Fruit fly (Drosophila melanogaster) whole organism, embryonic: ENCODE measurements around the gene RpL8.

ENCODE experiments used
- Adf1 ChIP-seq: fragments of 200-800 bp; sonication (Bioruptor generic); IDR thresholded peaks from 2 replicates; pipeline ENCODE4 v1.3.6; 2022; ENCODE audit warnings: missing biosample characterization, missing genetic modification characterization
- CG11093 ChIP-seq: fragments of 200-800 bp; sonication (Bioruptor generic); IDR thresholded peaks from 3 replicates; pipeline ENCODE4 v1.3.6; 2022; ENCODE audit warnings: missing biosample characterization, missing genetic modification characterization
- CG11504 ChIP-seq: fragments of 200-800 bp; sonication (Bioruptor generic); optimal IDR thresholded peaks from 3 replicates; lab custom pipeline; 2019; ENCODE audit warnings: missing biosample characterization, mild to moderate bottlenecking, missing genetic modification characterization, moderate library complexity
- CG14441 ChIP-seq: fragments of 200-800 bp; sonication (Bioruptor generic); IDR thresholded peaks from 2 replicates; pipeline ENCODE4 v1.3.6; 2022; ENCODE audit warnings: missing biosample characterization, missing genetic modification characterization
- CG14667 ChIP-seq: fragments of 200-800 bp; sonication (Bioruptor generic); IDR thresholded peaks from 2 replicates; pipeline ENCODE4 v1.3.6; 2022; ENCODE audit warnings: missing biosample characterization, missing genetic modification characterization
- CG1647 ChIP-seq: fragments of 200-800 bp; sonication (Bioruptor generic); optimal IDR thresholded peaks from 3 replicates; lab custom pipeline; 2016; ENCODE audit warnings: missing biosample characterization, missing genetic modification characterization
- CG17186 ChIP-seq: fragments of 200-800 bp; sonication (Bioruptor generic); optimal IDR thresholded peaks from 3 replicates; lab custom pipeline; 2017; ENCODE audit warnings: missing biosample characterization, missing genetic modification reagents, missing genetic modification characterization
- CG17361 ChIP-seq: fragments of 200-800 bp; sonication (Bioruptor generic); IDR thresholded peaks from 3 replicates; pipeline ENCODE4 v1.3.6; 2022; ENCODE audit warnings: missing biosample characterization, missing genetic modification characterization
- CG1792 ChIP-seq: fragments of 200-800 bp; sonication (Bioruptor generic); optimal IDR thresholded peaks from 2 replicates; lab custom pipeline; 2016; ENCODE audit warnings: missing biosample characterization, missing genetic modification characterization
- CG18011 ChIP-seq: fragments of 200-800 bp; sonication (Bioruptor generic); optimal IDR thresholded peaks from 2 replicates; lab custom pipeline; 2017; ENCODE audit warnings: missing biosample characterization, missing genetic modification characterization, mild to moderate bottlenecking, moderate library complexity, missing genotype
- CG18764 ChIP-seq: fragments of 200-800 bp; sonication (Bioruptor generic); optimal IDR thresholded peaks from 3 replicates; lab custom pipeline; 2016; ENCODE audit warnings: missing biosample characterization, missing genetic modification characterization
- CG2120 ChIP-seq: fragments of 200-800 bp; sonication (Bioruptor generic); optimal IDR thresholded peaks from 3 replicates; lab custom pipeline; 2016; ENCODE audit warnings: missing biosample characterization, missing genetic modification characterization
- CG3281 ChIP-seq: fragments of 200-800 bp; sonication (Bioruptor generic); optimal IDR thresholded peaks from 3 replicates; lab custom pipeline; 2017; ENCODE audit warnings: missing biosample characterization, mild to moderate bottlenecking, missing genetic modification characterization
- CG4424 ChIP-seq: fragments of 200-800 bp; sonication (Bioruptor generic); optimal IDR thresholded peaks from 3 replicates; lab custom pipeline; 2016; ENCODE audit warnings: missing biosample characterization, missing genetic modification characterization
- CG7372 ChIP-seq: fragments of 200-800 bp; sonication (Bioruptor generic); IDR thresholded peaks from 2 replicates; pipeline ENCODE4 v1.3.6; 2022; ENCODE audit warnings: missing biosample characterization, missing genetic modification characterization
- CG7987 ChIP-seq: fragments of 200-800 bp; sonication (Bioruptor generic); optimal IDR thresholded peaks from 2 replicates; lab custom pipeline; 2018; ENCODE audit warnings: missing biosample characterization, mild to moderate bottlenecking, missing genetic modification characterization, moderate library complexity
- Chrac-16 ChIP-seq: fragments of 200-800 bp; sonication (Bioruptor generic); optimal IDR thresholded peaks from 3 replicates; lab custom pipeline; 2016; ENCODE audit warnings: missing biosample characterization, missing genetic modification characterization
- CoRest ChIP-seq: fragments of 200-800 bp; sonication (Bioruptor generic); optimal IDR thresholded peaks from 3 replicates; lab custom pipeline; 2018; ENCODE audit warnings: missing biosample characterization, mild to moderate bottlenecking, missing genetic modification characterization, moderate library complexity
- Doc3 ChIP-seq: fragments of 200-800 bp; sonication (Bioruptor generic); IDR thresholded peaks from 3 replicates; pipeline ENCODE4 v1.3.6; 2022; ENCODE audit warnings: missing biosample characterization, missing genetic modification characterization; ENCODE audit not compliant: partially characterized antibody
- Dp ChIP-seq: fragments of 200-800 bp; sonication (Bioruptor generic); optimal IDR thresholded peaks from 2 replicates; lab custom pipeline; 2018; ENCODE audit warnings: missing biosample characterization, mild to moderate bottlenecking, missing genetic modification characterization, moderate library complexity
- E2f1 ChIP-seq: fragments of 200-800 bp; sonication (Bioruptor generic); IDR thresholded peaks from 2 replicates; pipeline ENCODE4 v1.3.6; 2022; ENCODE audit warnings: missing biosample characterization, missing genetic modification characterization
- ERR ChIP-seq: fragments of 200-800 bp; sonication (Bioruptor generic); optimal IDR thresholded peaks from 2 replicates; lab custom pipeline; 2016; ENCODE audit warnings: missing biosample characterization, missing genetic modification characterization
- Eip74EF ChIP-seq, 2 experiments: fragments of 200-800 bp in 1 of 2; fragments of >200 bp in 1 of 2; sonication (Bioruptor generic) in 1 of 2; optimal IDR thresholded peaks; 2 replicates each; lab custom pipeline; 2017 to 2019; ENCODE audit warnings: missing biosample characterization in 2 of 2, missing genetic modification characterization in 2 of 2, mild to moderate bottlenecking in 1 of 2, moderate library complexity in 1 of 2
- Ets65A ChIP-seq: fragments of 200-800 bp; sonication (Bioruptor generic); peaks from one replicate; lab custom pipeline; 2016; ENCODE audit warnings: missing biosample characterization, missing genetic modification characterization
- Hr78 ChIP-seq, 2 experiments: fragments of 200-800 bp in 1 of 2; fragments of >200 bp in 1 of 2; sonication (Bioruptor generic) in 1 of 2; optimal IDR thresholded peaks; 2 replicates each; lab custom pipeline; 2017 to 2019; ENCODE audit warnings: missing biosample characterization in 2 of 2, missing genetic modification characterization in 2 of 2, mild to moderate bottlenecking in 1 of 2, moderate library complexity in 1 of 2
- MBD-R2 ChIP-seq: fragments of 200-800 bp; sonication (Bioruptor generic); IDR thresholded peaks from 2 replicates; pipeline ENCODE4 v1.3.6; 2022; ENCODE audit warnings: missing biosample characterization, missing genetic modification characterization
- MTF-1 ChIP-seq: fragments of 200-800 bp; sonication (Bioruptor generic); optimal IDR thresholded peaks from 2 replicates; lab custom pipeline; 2018; ENCODE audit warnings: missing biosample characterization, mild to moderate bottlenecking, missing genetic modification characterization, borderline replicate concordance
- NC2β ChIP-seq: fragments of 200-800 bp; sonication (Bioruptor generic); optimal IDR thresholded peaks from 2 replicates; lab custom pipeline; 2016; ENCODE audit warnings: missing biosample characterization, missing genetic modification characterization
- Nf-YA ChIP-seq: fragments of 200-800 bp; sonication (Bioruptor generic); IDR thresholded peaks from 2 replicates; pipeline ENCODE4 v1.3.6; 2022; ENCODE audit warnings: missing biosample characterization, missing genetic modification characterization
- TFAM ChIP-seq: fragments of 200-800 bp; sonication (Bioruptor generic); optimal IDR thresholded peaks from 2 replicates; lab custom pipeline; 2017; ENCODE audit warnings: missing biosample characterization, missing genetic modification characterization, inconsistent platforms
- abd-A ChIP-seq: fragments of 200-800 bp; sonication (Bioruptor generic); optimal IDR thresholded peaks from 3 replicates; lab custom pipeline; 2019; ENCODE audit warnings: missing biosample characterization, mild to moderate bottlenecking, missing genetic modification characterization, moderate library complexity
- az2 ChIP-seq: fragments of 200-800 bp; sonication (Bioruptor generic); optimal IDR thresholded peaks from 3 replicates; lab custom pipeline; 2016; ENCODE audit warnings: missing biosample characterization, missing genetic modification characterization
- bab2 ChIP-seq: fragments of 200-800 bp; sonication (Bioruptor generic); optimal IDR thresholded peaks from 2 replicates; lab custom pipeline; 2016; ENCODE audit warnings: missing biosample characterization, missing genetic modification characterization
- bcd ChIP-seq: fragments of 200-800 bp; sonication (Bioruptor generic); optimal IDR thresholded peaks from 2 replicates; lab custom pipeline; 2017; ENCODE audit warnings: missing biosample characterization, mild to moderate bottlenecking, missing genetic modification characterization
- bowl ChIP-seq: fragments of 200-800 bp; sonication (Bioruptor generic); IDR thresholded peaks from 2 replicates; pipeline ENCODE4 v1.3.6; 2022; ENCODE audit warnings: missing biosample characterization, missing genetic modification characterization
- br ChIP-seq: fragments of >200 bp; optimal IDR thresholded peaks from 2 replicates; lab custom pipeline; 2017
- ci ChIP-seq: fragments of 200-800 bp; sonication (Bioruptor generic); IDR thresholded peaks from 3 replicates; pipeline ENCODE4 v1.3.6; 2022; ENCODE audit warnings: missing biosample characterization, missing genetic modification characterization
- crp ChIP-seq, 2 experiments: fragments of 200-800 bp; sonication (Bioruptor generic); optimal IDR thresholded peaks; 2 replicates in 1 of 2; 3 replicates in 1 of 2; lab custom pipeline; 2017; ENCODE audit warnings: missing biosample characterization in 2 of 2, missing genetic modification characterization in 2 of 2, mild to moderate bottlenecking in 1 of 2, moderate library complexity in 1 of 2
- en ChIP-seq: fragments of 200-800 bp; sonication (Bioruptor generic); optimal IDR thresholded peaks from 2 replicates; lab custom pipeline; 2016; ENCODE audit warnings: missing biosample characterization, missing genetic modification characterization
- exex ChIP-seq: fragments of 200-800 bp; sonication (Bioruptor generic); optimal IDR thresholded peaks from 4 replicates; lab custom pipeline; 2018; ENCODE audit warnings: missing biosample characterization, mild to moderate bottlenecking, missing genetic modification characterization, moderate library complexity
- fd96Cb ChIP-seq: fragments of 200-800 bp; sonication (Bioruptor generic); optimal IDR thresholded peaks from 2 replicates; lab custom pipeline; 2018; ENCODE audit warnings: missing biosample characterization, mild to moderate bottlenecking, missing genetic modification characterization, moderate library complexity
- grn ChIP-seq: fragments of 200-800 bp; sonication (Bioruptor generic); optimal IDR thresholded peaks from 3 replicates; lab custom pipeline; 2017; ENCODE audit warnings: missing biosample characterization, missing genetic modification characterization
- gsb-n ChIP-seq: fragments of 200-800 bp; sonication (Bioruptor generic); optimal IDR thresholded peaks from 3 replicates; lab custom pipeline; 2018; ENCODE audit warnings: missing biosample characterization, mild to moderate bottlenecking, missing genetic modification characterization
- h ChIP-seq: fragments of >200 bp; optimal IDR thresholded peaks from 2 replicates; lab custom pipeline; 2017
- luna ChIP-seq: fragments of 200-800 bp; sonication (Bioruptor generic); optimal IDR thresholded peaks from 2 replicates; lab custom pipeline; 2016; ENCODE audit warnings: missing biosample characterization, missing genetic modification characterization
- nmo ChIP-seq: fragments of 200-800 bp; sonication (Bioruptor generic); optimal IDR thresholded peaks from 2 replicates; lab custom pipeline; 2018; ENCODE audit warnings: missing biosample characterization, mild to moderate bottlenecking, missing genetic modification characterization, moderate library complexity
- otp ChIP-seq: fragments of 200-800 bp; sonication (Bioruptor generic); IDR thresholded peaks from 3 replicates; pipeline ENCODE4, ENCODE4 v1.3.6; 2022; ENCODE audit warnings: missing biosample characterization, missing genetic modification characterization
- sd ChIP-seq: fragments of 200-800 bp; sonication (Bioruptor generic); optimal IDR thresholded peaks from 3 replicates; lab custom pipeline; 2018; ENCODE audit warnings: missing biosample characterization, mild to moderate bottlenecking, missing genetic modification characterization, moderate library complexity
- sna ChIP-seq: fragments of 200-800 bp; sonication (Bioruptor generic); IDR thresholded peaks from 2 replicates; pipeline ENCODE4 v1.3.6; 2022; ENCODE audit warnings: missing biosample characterization, missing genetic modification characterization; ENCODE audit not compliant: partially characterized antibody
- stc ChIP-seq: fragments of 200-800 bp; sonication (Bioruptor generic); IDR thresholded peaks from 2 replicates; pipeline ENCODE4 v1.3.6; 2022; ENCODE audit warnings: missing biosample characterization, missing genetic modification characterization
- tup ChIP-seq: fragments of 200-800 bp; sonication (Bioruptor generic); optimal IDR thresholded peaks from 2 replicates; lab custom pipeline; 2016; ENCODE audit warnings: missing biosample characterization, mild to moderate bottlenecking, missing genetic modification characterization, moderate library complexity

Gene RpL8

dm6 chr3L:2554118-2554814, 33.0 kb upstream of the RpL8 start, which contains the start of gene Spn (continued):
- TF ChIP-seq CG1792 (GFP tag; lab: Kevin White, UChicago), result peak; percentile 1
- TF ChIP-seq Chrac-16 (GFP tag; lab: Kevin White, UChicago), result no peak
- no peak for TF ChIP-seq Hr78 (GFP tag; optimal IDR thresholded peaks at IDR 0.05; lab: Kevin White, UChicago)
- no peak for TF ChIP-seq br (lab: Kevin White, UChicago)
- TF ChIP-seq ci, result peak; percentile 49; the same call in 1 of the 3 replicates
- peak; percentile 96 for TF ChIP-seq Doc3 (GFP tag; lab: Robert Waterston, UW)
- 0 out of 2 replicates have a peak, but pooled peaks have one; percentile 22 for TF ChIP-seq MBD-R2 (GFP tag; lab: Robert Waterston, UW)
- no peak for TF ChIP-seq fd96Cb (tag; lab: Kevin White, UChicago)
- TF ChIP-seq tup (GFP tag; lab: Kevin White, UChicago), result no peak
- TF ChIP-seq CG1647, result no peak
- no peak for TF ChIP-seq en (GFP tag; lab: Kevin White, UChicago)
- no peak for TF ChIP-seq CG3281 (GFP tag; lab: Kevin White, UChicago)
- no peak for TF ChIP-seq CG17361
- peak; percentile 31 for TF ChIP-seq CG2120
- no peak for TF ChIP-seq CG18764 (GFP tag; lab: Kevin White, UChicago)
- no peak for TF ChIP-seq CG11504 (tag; lab: Kevin White, UChicago)
- no peak for TF ChIP-seq CG14667 (GFP tag; lab: Robert Waterston, UW)
- peak; percentile 20 for TF ChIP-seq CG4424 (GFP tag; lab: Kevin White, UChicago)
- TF ChIP-seq grn (GFP tag; lab: Kevin White, UChicago), result peak; percentile 8
- peak; percentile 66 for TF ChIP-seq CG7987 (GFP tag; lab: Kevin White, UChicago)
- peak; percentile 98 for TF ChIP-seq sna (GFP tag; lab: Robert Waterston, UW)
- no peak for TF ChIP-seq CG11093 (GFP tag; lab: Robert Waterston, UW)
- no peak for TF ChIP-seq gsb-n
- TF ChIP-seq TFAM, result no peak
- no peak for TF ChIP-seq E2f1 (GFP tag; lab: Robert Waterston, UW)
- no peak; the same call in 1 of the 2 replicates for TF ChIP-seq stc (GFP tag; lab: Robert Waterston, UW)
- TF ChIP-seq bcd (GFP tag; lab: Kevin White, UChicago), result no peak
- peak; percentile 39 for TF ChIP-seq CG17186
- TF ChIP-seq CG18011 (GFP tag; lab: Kevin White, UChicago), result no peak
- peak; percentile 91 for TF ChIP-seq Dp (GFP tag; lab: Kevin White, UChicago)
- no peak for TF ChIP-seq CG14441 (GFP tag; lab: Robert Waterston, UW)
- TF ChIP-seq az2 (GFP tag; lab: Kevin White, UChicago), result no peak
- TF ChIP-seq nmo (GFP tag; lab: Kevin White, UChicago), result peak; percentile 70
- no peak for TF ChIP-seq Eip74EF (GFP tag; optimal IDR thresholded peaks at IDR 0.05; lab: Kevin White, UChicago)
- TF ChIP-seq Adf1 (GFP tag; lab: Robert Waterston, UW), result no peak
- TF ChIP-seq h, result no peak
- TF ChIP-seq NC2β, result peak; percentile 13
- no peak for TF ChIP-seq bowl (GFP tag; lab: Robert Waterston, UW)
- no peak for TF ChIP-seq ERR (GFP tag; lab: Kevin White, UChicago)
- no peak for TF ChIP-seq CoRest (tag; lab: Kevin White, UChicago)
- no peak for TF ChIP-seq bab2
- no peak for TF ChIP-seq abd-A (tag; lab: Kevin White, UChicago)
- TF ChIP-seq crp (GFP tag; optimal IDR thresholded peaks at IDR 0.05; lab: Kevin White, UChicago), result no peak
- no peak for TF ChIP-seq Nf-YA (GFP tag; lab: Robert Waterston, UW)
- no peak for TF ChIP-seq CG7372 (GFP tag; lab: Robert Waterston, UW)
- TF ChIP-seq sd, result no peak
- TF ChIP-seq MTF-1 (GFP tag; lab: Kevin White, UChicago), result no peak
- TF ChIP-seq otp (GFP tag; lab: Robert Waterston, UW), result no peak
- no peak for TF ChIP-seq Ets65A (GFP tag; lab: Kevin White, UChicago)
- TF ChIP-seq luna, result no peak
- TF ChIP-seq exex (tag; lab: Kevin White, UChicago), result peak; percentile 13
